Worm (Caenorhabditis elegans): Measurements from ENCODE around the gene Y116A8C.25.

The Y116A8C.25 gene

ce11 chrIV:17100628-17101338 is 22.2 kb upstream of the Y116A8C.25 start:
- TF ChIP-seq snpc-4 (tag; optimal IDR thresholded peaks at IDR 0.05) (no peak), unc-62 (GFP tag; optimal IDR thresholded peaks at IDR 0.05) (no peak), mls-2 (tag; optimal IDR thresholded peaks at IDR 0.05) (no peak), unc-120 (tag; optimal IDR thresholded peaks at IDR 0.05; ENCODE audit: poor library complexity, severe bottlenecking) (no peak), ceh-39 (tag; optimal IDR thresholded peaks at IDR 0.05) (no peak), ztf-11 (tag; optimal IDR thresholded peaks at IDR 0.05) (no peak), elt-1 (tag; optimal IDR thresholded peaks at IDR 0.05; ENCODE audit: borderline replicate concordance, insufficient read depth) (no peak), bed-3 (GFP tag; optimal IDR thresholded peaks at IDR 0.05) (no peak), ceh-83 (GFP tag; optimal IDR thresholded peaks at IDR 0.05) (no peak), flh-1 (GFP tag; optimal IDR thresholded peaks at IDR 0.05) (no peak), nhr-12 (tag; optimal IDR thresholded peaks at IDR 0.05) (no peak)

- TF ChIP-seq ham-2 (GFP tag; optimal IDR thresholded peaks at IDR 0.05) (no peak), nhr-237 (tag; optimal IDR thresholded peaks at IDR 0.05) (no peak), blmp-1 (tag; optimal IDR thresholded peaks at IDR 0.05) (no peak), unc-120 (tag; optimal IDR thresholded peaks at IDR 0.05; ENCODE audit: poor library complexity, severe bottlenecking) (no peak), drap-1 (GFP tag; optimal IDR thresholded peaks at IDR 0.05) (no peak), ceh-39 (tag; optimal IDR thresholded peaks at IDR 0.05) (no peak), zip-8 (tag; optimal IDR thresholded peaks at IDR 0.05) (no peak), flh-1 (GFP tag; optimal IDR thresholded peaks at IDR 0.05) (no peak), nhr-12 (tag; optimal IDR thresholded peaks at IDR 0.05) (no peak), hlh-1 (tag; optimal IDR thresholded peaks at IDR 0.05) (no peak), ceh-83 (GFP tag; optimal IDR thresholded peaks at IDR 0.05) (no peak), sem-2 (GFP tag; optimal IDR thresholded peaks at IDR 0.05) (no peak), nhr-28 (tag; optimal IDR thresholded peaks at IDR 0.05) (no peak), mep-1 (tag; optimal IDR thresholded peaks at IDR 0.05) (no peak), cnd-1 (tag; optimal IDR thresholded peaks at IDR 0.05) (no peak), lin-32 (GFP tag; optimal IDR thresholded peaks at IDR 0.05) (no peak)
Observed at ce11 chrIV:17100148-17100547, 21.6 kb upstream of the Y116A8C.25 start, which contains the start of gene bca-2. Gene bca-2 (minus strand): TSS chrIV:17100248.

ce11 chrIV:17099113-17099512 is 20.6 kb upstream of the Y116A8C.25 start:
- TF ChIP-seq bed-3 (GFP tag; optimal IDR thresholded peaks at IDR 0.05) (no peak), flh-1 (GFP tag; optimal IDR thresholded peaks at IDR 0.05) (no peak), sptf-1 (tag; optimal IDR thresholded peaks at IDR 0.05) (peak; percentile 18), unc-120 (tag; optimal IDR thresholded peaks at IDR 0.05; ENCODE audit: poor library complexity, severe bottlenecking) (no peak), ceh-43 (GFP tag; optimal IDR thresholded peaks at IDR 0.05) (no peak), cnd-1 (tag; optimal IDR thresholded peaks at IDR 0.05) (peak; percentile 30), drap-1 (GFP tag; optimal IDR thresholded peaks at IDR 0.05) (no peak), ces-1 (GFP tag; optimal IDR thresholded peaks at IDR 0.05) (no peak), sem-2 (GFP tag; optimal IDR thresholded peaks at IDR 0.05) (no peak), nhr-28 (tag; optimal IDR thresholded peaks at IDR 0.05) (no peak), elt-1 (tag; optimal IDR thresholded peaks at IDR 0.05; ENCODE audit: borderline replicate concordance, insufficient read depth) (no peak), nhr-2 (tag; optimal IDR thresholded peaks at IDR 0.05) (no peak)

ce11 chrIV:17096168-17096567 is 17.6 kb upstream of the Y116A8C.25 start, which contains the start of gene Y116A8C.27:
Gene Y116A8C.27 (minus strand): TSS chrIV:17096268.
- TF ChIP-seq pha-4 (tag; optimal IDR thresholded peaks at IDR 0.05), result no peak

- TF ChIP-seq sptf-1 (tag; optimal IDR thresholded peaks at IDR 0.05) (no peak), nhr-12 (tag; optimal IDR thresholded peaks at IDR 0.05) (no peak), drap-1 (GFP tag; optimal IDR thresholded peaks at IDR 0.05) (no peak)
Observed at ce11 chrIV:17093701-17094100, 15.2 kb upstream of the Y116A8C.25 start, which contains the start of gene Y116A8C.29. Gene Y116A8C.29 (plus strand): TSS chrIV:17094028.

ce11 chrIV:17088849-17089248 is 10.3 kb upstream of the Y116A8C.25 start, which contains the start of gene Y116A8C.43:
Gene Y116A8C.43 (plus strand): TSS chrIV:17088851.
- no peak for TF ChIP-seq unc-39 (tag; optimal IDR thresholded peaks at IDR 0.05)
- no peak for TF ChIP-seq snpc-4 (tag; optimal IDR thresholded peaks at IDR 0.05)
- TF ChIP-seq bed-3 (GFP tag; optimal IDR thresholded peaks at IDR 0.05), result no peak
- TF ChIP-seq cnd-1 (tag; optimal IDR thresholded peaks at IDR 0.05), result no peak
- no peak for TF ChIP-seq ham-2 (GFP tag; optimal IDR thresholded peaks at IDR 0.05)
- TF ChIP-seq unc-62 (GFP tag; optimal IDR thresholded peaks at IDR 0.05), result no peak
- no peak for TF ChIP-seq lsy-2 (tag; optimal IDR thresholded peaks at IDR 0.05)
- TF ChIP-seq drap-1 (GFP tag; optimal IDR thresholded peaks at IDR 0.05), result no peak
- no peak for TF ChIP-seq ceh-43 (GFP tag; optimal IDR thresholded peaks at IDR 0.05)
- no peak for TF ChIP-seq nhr-12 (tag; optimal IDR thresholded peaks at IDR 0.05)
- no peak for TF ChIP-seq nhr-237 (tag; optimal IDR thresholded peaks at IDR 0.05)
- no peak for TF ChIP-seq mep-1 (tag; optimal IDR thresholded peaks at IDR 0.05)
- TF ChIP-seq ztf-11 (tag; optimal IDR thresholded peaks at IDR 0.05), result no peak
- TF ChIP-seq lin-13 (tag; optimal IDR thresholded peaks at IDR 0.05), result no peak
- no peak for TF ChIP-seq ces-1 (GFP tag; optimal IDR thresholded peaks at IDR 0.05)
- TF ChIP-seq flh-1 (GFP tag; optimal IDR thresholded peaks at IDR 0.05), result no peak
- no peak for TF ChIP-seq sptf-1 (tag; optimal IDR thresholded peaks at IDR 0.05)

All from whole organism, mixed stage, embryonic.